Worm (Caenorhabditis elegans): ENCODE results near the gene sru-1.
A peak's percentile ranks its signal among the peaks of the same experiment; 100 is the strongest.

The sru-1 gene

ce11 chrIV:9538214-9538613 is 49.8 kb downstream of the sru-1 start:
- TF ChIP-seq lin-39 (tag; optimal IDR thresholded peaks at IDR 0.05) (peak; percentile 44), skn-1 (tag; optimal IDR thresholded peaks at IDR 0.05) (no peak), ceh-28 (tag; optimal IDR thresholded peaks at IDR 0.05) (no peak), fkh-2 (tag; optimal IDR thresholded peaks at IDR 0.05) (peak; percentile 87), R02D3.7 (tag; optimal IDR thresholded peaks at IDR 0.05) (no peak), nhr-28 (tag; optimal IDR thresholded peaks at IDR 0.05) (no peak), elt-3 (tag; optimal IDR thresholded peaks at IDR 0.05) (no peak), unc-62 (GFP tag; optimal IDR thresholded peaks at IDR 0.05) (peak; percentile 47), egl-5 (tag; optimal IDR thresholded peaks at IDR 0.05) (peak; percentile 69)

Data from whole organism, L3 larva.